Fruit fly (Drosophila melanogaster): Measurements from ENCODE around the gene CG10163.
A peak's percentile ranks its signal among the peaks of the same experiment; 100 is the strongest.

Gene CG10163

DNA sequence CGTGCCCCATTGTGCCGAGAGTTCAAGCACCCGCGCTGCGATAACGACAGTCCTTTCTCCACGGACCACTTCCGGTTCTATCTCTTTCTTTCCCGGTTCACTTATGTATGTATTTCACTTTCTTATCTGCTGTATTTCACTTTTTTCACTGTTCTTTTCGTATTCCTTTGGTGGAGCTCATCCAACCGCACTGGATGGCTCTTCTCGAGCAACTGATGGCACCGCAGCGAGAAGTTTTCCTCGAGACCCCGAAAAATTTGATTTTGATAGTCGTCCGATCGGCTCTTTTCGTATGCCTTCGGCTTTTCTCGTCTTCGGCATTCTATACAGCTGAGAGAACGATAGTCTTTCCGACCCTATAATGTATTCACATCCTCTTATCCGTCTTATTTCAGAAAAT lies 40.8 kb downstream of the CG10163 start, which contains the start of gene LanA (continued):
- no peak for TF ChIP-seq CG31224 (GFP tag; IDR thresholded peaks at IDR 0.05)
- no peak for TF ChIP-seq luna (GFP tag; optimal IDR thresholded peaks at IDR 0.05)
- no peak for TF ChIP-seq C15 (GFP tag; IDR thresholded peaks at IDR 0.05)
- TF ChIP-seq CG7786 (GFP tag; optimal IDR thresholded peaks at IDR 0.05): peak; percentile 4
- no peak for TF ChIP-seq inv (GFP tag; IDR thresholded peaks at IDR 0.05; ENCODE audit: partially characterized antibody)
- TF ChIP-seq fd96Cb (tag; optimal IDR thresholded peaks at IDR 0.05): no peak
- 0 out of 3 replicates have a peak, but pooled peaks have one; percentile 8 for TF ChIP-seq CG6175 (GFP tag; IDR thresholded peaks at IDR 0.05)
- TF ChIP-seq wor (GFP tag; IDR thresholded peaks at IDR 0.05): no peak
- no peak for TF ChIP-seq sisA (GFP tag; IDR thresholded peaks at IDR 0.05)
- no peak for TF ChIP-seq twi (tag; optimal IDR thresholded peaks at IDR 0.05)
- TF ChIP-seq Ssrp (tag; optimal IDR thresholded peaks at IDR 0.05): no peak
- TF ChIP-seq CHES-1-like (GFP tag; optimal IDR thresholded peaks at IDR 0.05): peak; percentile 27
- TF ChIP-seq CG14860 (GFP tag; IDR thresholded peaks at IDR 0.05; ENCODE audit: partially characterized antibody): no peak
- TF ChIP-seq pros (GFP tag; optimal IDR thresholded peaks at IDR 0.05): peak; percentile 44
- no peak for TF ChIP-seq CG17829 (tag; optimal IDR thresholded peaks at IDR 0.05)
- no peak for TF ChIP-seq H2.0 (GFP tag; IDR thresholded peaks at IDR 0.05)
- no peak for TF ChIP-seq Nf-YA (GFP tag; IDR thresholded peaks at IDR 0.05)
- TF ChIP-seq trh (GFP tag; optimal IDR thresholded peaks at IDR 0.05): no peak
- TF ChIP-seq CG7271 (tag; optimal IDR thresholded peaks at IDR 0.05): peak; percentile 31
- TF ChIP-seq CG17612 (GFP tag; IDR thresholded peaks at IDR 0.05): no peak
- no peak for TF ChIP-seq eve (GFP tag; optimal IDR thresholded peaks at IDR 0.05)
- TF ChIP-seq jumu (GFP tag; optimal IDR thresholded peaks at IDR 0.05): no peak
- no peak for TF ChIP-seq ssp (GFP tag; IDR thresholded peaks at IDR 0.05)
- TF ChIP-seq ewg (GFP tag; optimal IDR thresholded peaks at IDR 0.05): no peak
- TF ChIP-seq CG17912 (GFP tag; optimal IDR thresholded peaks at IDR 0.05): peak; percentile 16
- no peak for TF ChIP-seq org-1 (GFP tag; optimal IDR thresholded peaks at IDR 0.05)
- TF ChIP-seq nerfin-1 (tag; optimal IDR thresholded peaks at IDR 0.05): no peak
- TF ChIP-seq bsh (GFP tag; optimal IDR thresholded peaks at IDR 0.05): no peak
- TF ChIP-seq CG12942 (GFP tag; optimal IDR thresholded peaks at IDR 0.05): no peak
- no peak for TF ChIP-seq odd (GFP tag; optimal IDR thresholded peaks at IDR 0.05)
- TF ChIP-seq CG17359 (tag; optimal IDR thresholded peaks at IDR 0.05): no peak
- TF ChIP-seq Myb (GFP tag; optimal IDR thresholded peaks at IDR 0.05): no peak
- no peak for TF ChIP-seq Hr3 (GFP tag; optimal IDR thresholded peaks at IDR 0.05)
- TF ChIP-seq cas (GFP tag; IDR thresholded peaks at IDR 0.05): no peak
- no peak for TF ChIP-seq Tbp (GFP tag; optimal IDR thresholded peaks at IDR 0.05)
- no peak for TF ChIP-seq sima (GFP tag; optimal IDR thresholded peaks at IDR 0.05)
- no peak for TF ChIP-seq HLH54F (GFP tag; optimal IDR thresholded peaks at IDR 0.05)
- no peak for TF ChIP-seq repo (GFP tag; optimal IDR thresholded peaks at IDR 0.05)
- TF ChIP-seq HLH4C (GFP tag; IDR thresholded peaks at IDR 0.05; ENCODE audit: partially characterized antibody): no peak
- no peak for TF ChIP-seq D19A (tag; optimal IDR thresholded peaks at IDR 0.05)
- no peak for TF ChIP-seq CG7372 (GFP tag; IDR thresholded peaks at IDR 0.05)
- no peak for TF ChIP-seq CG4424 (GFP tag; optimal IDR thresholded peaks at IDR 0.05)
- TF ChIP-seq sug (tag; optimal IDR thresholded peaks at IDR 0.05): peak; percentile 26
- TF ChIP-seq disco-r (GFP tag; optimal IDR thresholded peaks at IDR 0.05): no peak
- TF ChIP-seq CG9437 (GFP tag; optimal IDR thresholded peaks at IDR 0.05): no peak
- no peak for TF ChIP-seq CG6654 (GFP tag; optimal IDR thresholded peaks at IDR 0.05)
- TF ChIP-seq ftz-f1 (GFP tag; optimal IDR thresholded peaks at IDR 0.05): peak; percentile 2
- TF ChIP-seq ac (GFP tag; optimal IDR thresholded peaks at IDR 0.05): no peak
- TF ChIP-seq Xrp1 (GFP tag; IDR thresholded peaks at IDR 0.05): 0 out of 2 replicates have a peak, but pooled peaks have one; percentile 26
- TF ChIP-seq CG7928 (GFP tag; optimal IDR thresholded peaks at IDR 0.05): no peak
- TF ChIP-seq chinmo (GFP tag; IDR thresholded peaks at IDR 0.05; ENCODE audit: partially characterized antibody): no peak
- no peak for TF ChIP-seq esg (GFP tag; conservative IDR thresholded peaks at IDR 0.05)
